Worm (Caenorhabditis elegans) whole organism, mixed stage, embryonic: Measurements from ENCODE around the gene srj-52.

ENCODE experiments used
- pha-4 ChIP-seq: fragments of 150-350 bp; optimal IDR thresholded peaks from 2 replicates; lab custom pipeline; 2018; ENCODE audit warnings: missing biosample characterization, missing genetic modification reagents, missing genetic modification characterization
- snpc-4 ChIP-seq: fragments of 150-350 bp; optimal IDR thresholded peaks from 2 replicates; lab custom pipeline; 2014; ENCODE audit warnings: missing biosample characterization, missing genetic modification characterization
- unc-39 ChIP-seq: fragments of 150-350 bp; optimal IDR thresholded peaks from 2 replicates; lab custom pipeline; 2014; ENCODE audit warnings: missing biosample characterization, missing genetic modification characterization

DNA sequence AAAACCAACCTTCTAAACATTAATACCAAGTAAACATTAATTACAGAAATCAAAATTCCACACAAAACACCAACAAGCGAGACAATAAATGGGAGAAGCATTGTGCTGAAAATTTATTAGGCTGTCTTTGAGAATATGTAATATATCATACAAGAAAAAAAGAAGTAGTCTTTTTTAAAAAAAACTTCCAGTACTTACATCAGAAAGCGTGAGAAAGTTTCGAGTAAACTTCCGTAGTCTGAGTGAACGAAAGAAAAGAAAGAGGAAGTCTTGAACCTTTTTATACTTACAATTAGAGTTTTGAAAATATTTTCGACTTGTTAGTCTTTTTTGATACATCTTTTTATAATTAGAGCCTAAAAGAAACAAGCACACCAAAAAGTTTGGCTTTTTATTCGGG is 23.9 kb upstream of the srj-52 start, which contains the start of gene srbc-40:
- TF ChIP-seq snpc-4 = no peak
- no peak for TF ChIP-seq unc-39 (tag; lab: Kevin White, UChicago)
- no peak for TF ChIP-seq pha-4
